Fruit fly (Drosophila melanogaster) whole organism, embryonic: ENCODE measurements around the gene Grip91.

Source experiments
- B-H1 ChIP-seq: fragments of 200-800 bp; sonication (Bioruptor generic); IDR thresholded peaks from 3 replicates; pipeline ENCODE4 v1.3.6; 2022; ENCODE audit warnings: missing biosample characterization, missing genetic modification characterization
- CG10565 ChIP-seq: fragments of 200-800 bp; sonication (Bioruptor generic); optimal IDR thresholded peaks from 3 replicates; lab custom pipeline; 2016; ENCODE audit warnings: missing biosample characterization, mild to moderate bottlenecking, missing genetic modification characterization
- CG11504 ChIP-seq: fragments of 200-800 bp; sonication (Bioruptor generic); optimal IDR thresholded peaks from 3 replicates; lab custom pipeline; 2019; ENCODE audit warnings: missing biosample characterization, mild to moderate bottlenecking, missing genetic modification characterization, moderate library complexity
- CG12071 ChIP-seq: fragments of 200-800 bp; sonication (Bioruptor generic); optimal IDR thresholded peaks from 3 replicates; lab custom pipeline; 2018; ENCODE audit warnings: missing biosample characterization, mild to moderate bottlenecking, missing genetic modification characterization
- CG13424 ChIP-seq: fragments of 200-800 bp; sonication (Bioruptor generic); optimal IDR thresholded peaks from 2 replicates; lab custom pipeline; 2019; ENCODE audit warnings: missing biosample characterization, mild to moderate bottlenecking, missing genetic modification characterization, moderate library complexity
- CG13775 ChIP-seq: fragments of 200-800 bp; sonication (Bioruptor generic); optimal IDR thresholded peaks from 3 replicates; lab custom pipeline; 2017; ENCODE audit warnings: missing biosample characterization, mild to moderate bottlenecking, missing genetic modification characterization
- CG14441 ChIP-seq: fragments of 200-800 bp; sonication (Bioruptor generic); IDR thresholded peaks from 2 replicates; pipeline ENCODE4 v1.3.6; 2022; ENCODE audit warnings: missing biosample characterization, missing genetic modification characterization
- CG14710 ChIP-seq: fragments of 200-800 bp; sonication (Bioruptor generic); optimal IDR thresholded peaks from 3 replicates; lab custom pipeline; 2019; ENCODE audit warnings: missing biosample characterization, mild to moderate bottlenecking, missing genetic modification characterization, moderate library complexity
- CG2678 ChIP-seq: fragments of 200-800 bp; sonication (Bioruptor generic); optimal IDR thresholded peaks from 3 replicates; lab custom pipeline; 2019; ENCODE audit warnings: missing biosample characterization, mild to moderate bottlenecking, missing genetic modification characterization, moderate library complexity
- CG2875 ChIP-seq: fragments of 200-800 bp; sonication (Bioruptor generic); optimal IDR thresholded peaks from 2 replicates; lab custom pipeline; 2017; ENCODE audit warnings: missing biosample characterization, mild to moderate bottlenecking, missing genetic modification characterization, missing genetic modification reagents
- CG33557 ChIP-seq: fragments of 200-800 bp; sonication (Bioruptor generic); optimal IDR thresholded peaks from 2 replicates; lab custom pipeline; 2019; ENCODE audit warnings: missing biosample characterization, mild to moderate bottlenecking, missing genetic modification characterization, moderate library complexity
- CG34376 ChIP-seq: fragments of 200-800 bp; sonication (Bioruptor generic); optimal IDR thresholded peaks from 2 replicates; lab custom pipeline; 2018; ENCODE audit warnings: missing biosample characterization, mild to moderate bottlenecking, missing genetic modification characterization
- CG6683 ChIP-seq: fragments of 200-800 bp; sonication (Bioruptor generic); optimal IDR thresholded peaks from 2 replicates; lab custom pipeline; 2017; ENCODE audit warnings: missing biosample characterization, mild to moderate bottlenecking, missing genetic modification characterization, missing genetic modification reagents
- CG6791 ChIP-seq: fragments of 200-800 bp; sonication (Bioruptor generic); IDR thresholded peaks from 3 replicates; pipeline ENCODE4 v1.3.6; 2022; ENCODE audit warnings: missing biosample characterization, missing genetic modification characterization; ENCODE audit not compliant: partially characterized antibody
- CG7357 ChIP-seq: fragments of 200-800 bp; sonication (Bioruptor generic); IDR thresholded peaks from 3 replicates; pipeline ENCODE4 v1.3.6; 2022; ENCODE audit warnings: missing biosample characterization, missing genetic modification characterization
- CG8290 ChIP-seq, 3 experiments: fragments of 200-800 bp; sonication (Bioruptor generic); optimal IDR thresholded peaks; 2 replicates each; lab custom pipeline; 2016 to 2019; ENCODE audit warnings: missing biosample characterization in 3 of 3, missing genetic modification characterization in 3 of 3, mild to moderate bottlenecking in 2 of 3, moderate library complexity in 1 of 3
- CG8924 ChIP-seq: fragments of 200-800 bp; optimal IDR thresholded peaks from 3 replicates; lab custom pipeline; 2019; ENCODE audit warnings: missing biosample characterization, mild to moderate bottlenecking, missing genetic modification characterization, moderate library complexity
- CG9727 ChIP-seq: fragments of 200-800 bp; sonication (Bioruptor generic); optimal IDR thresholded peaks from 3 replicates; lab custom pipeline; 2017; ENCODE audit warnings: missing biosample characterization, mild to moderate bottlenecking, missing genetic modification characterization
- Chrac-16 ChIP-seq: fragments of 200-800 bp; sonication (Bioruptor generic); optimal IDR thresholded peaks from 3 replicates; lab custom pipeline; 2016; ENCODE audit warnings: missing biosample characterization, missing genetic modification characterization
- Drgx ChIP-seq: fragments of 200-800 bp; sonication (Bioruptor generic); IDR thresholded peaks from 2 replicates; pipeline ENCODE4 v1.3.6; 2022; ENCODE audit warnings: missing biosample characterization, missing genetic modification characterization
- H15 ChIP-seq: fragments of 200-800 bp; sonication (Bioruptor generic); IDR thresholded peaks from 3 replicates; pipeline ENCODE4 v1.3.6; 2022; ENCODE audit warnings: missing biosample characterization, missing genetic modification characterization
- HLH4C ChIP-seq: fragments of 200-800 bp; sonication (Bioruptor generic); IDR thresholded peaks from 3 replicates; pipeline ENCODE4 v1.3.6; 2022; ENCODE audit warnings: missing biosample characterization, missing genetic modification characterization; ENCODE audit not compliant: partially characterized antibody
- Mad ChIP-seq: fragments of 200-800 bp; sonication (Bioruptor generic); optimal IDR thresholded peaks from 2 replicates; lab custom pipeline; 2016; ENCODE audit warnings: missing biosample characterization, missing genetic modification characterization
- Sin3A ChIP-seq: fragments of >200 bp; optimal IDR thresholded peaks from 2 replicates; lab custom pipeline; 2018
- Six4 ChIP-seq: fragments of 200-800 bp; sonication (Bioruptor generic); optimal IDR thresholded peaks from 2 replicates; lab custom pipeline; 2016; ENCODE audit warnings: missing biosample characterization, missing genetic modification characterization
- amos ChIP-seq: fragments of 200-800 bp; sonication (Bioruptor generic); IDR thresholded peaks from 2 replicates; pipeline ENCODE4 v1.3.6; 2022; ENCODE audit warnings: missing biosample characterization, missing genetic modification characterization; ENCODE audit not compliant: partially characterized antibody
- aop ChIP-seq: fragments of 200-800 bp; sonication (Bioruptor generic); IDR thresholded peaks from 2 replicates; pipeline ENCODE4 v1.3.6; 2022; ENCODE audit warnings: missing biosample characterization, missing genetic modification characterization
- ash1 ChIP-seq: fragments of 200-800 bp; sonication (Bioruptor generic); optimal IDR thresholded peaks from 2 replicates; lab custom pipeline; 2018; ENCODE audit warnings: missing biosample characterization, mild to moderate bottlenecking, missing genetic modification characterization
- bigmax ChIP-seq: fragments of 200-800 bp; sonication (Bioruptor generic); optimal IDR thresholded peaks from 2 replicates; lab custom pipeline; 2018; ENCODE audit warnings: missing biosample characterization, mild to moderate bottlenecking, missing genetic modification characterization
- cad ChIP-seq: fragments of >200 bp; optimal IDR thresholded peaks from 2 replicates; lab custom pipeline; 2017; ENCODE audit warnings: missing biosample characterization, missing genetic modification characterization
- cato ChIP-seq: fragments of 200-800 bp; sonication (Bioruptor generic); optimal IDR thresholded peaks from 2 replicates; lab custom pipeline; 2016; ENCODE audit warnings: missing biosample characterization, missing genetic modification characterization, borderline replicate concordance
- chm ChIP-seq: fragments of 200-800 bp; sonication (Bioruptor generic); IDR thresholded peaks from 2 replicates; pipeline ENCODE4 v1.3.6; 2022; ENCODE audit warnings: missing biosample characterization, missing genetic modification characterization
- ci ChIP-seq: fragments of 200-800 bp; sonication (Bioruptor generic); IDR thresholded peaks from 3 replicates; pipeline ENCODE4 v1.3.6; 2022; ENCODE audit warnings: missing biosample characterization, missing genetic modification characterization
- da ChIP-seq: fragments of 200-800 bp; sonication (Bioruptor generic); optimal IDR thresholded peaks from 2 replicates; lab custom pipeline; 2016; ENCODE audit warnings: missing biosample characterization, missing genetic modification characterization
- ems ChIP-seq: fragments of 200-800 bp; sonication (Bioruptor generic); optimal IDR thresholded peaks from 3 replicates; lab custom pipeline; 2016; ENCODE audit warnings: missing biosample characterization, missing genetic modification characterization
- esg ChIP-seq: fragments of 200-800 bp; sonication (Bioruptor generic); conservative IDR thresholded peaks from 2 replicates; pipeline ENCODE4 v1.3.6; 2022; ENCODE audit warnings: missing biosample characterization, missing genetic modification characterization
- hth ChIP-seq: fragments of >200 bp; optimal IDR thresholded peaks from 2 replicates; lab custom pipeline; 2017; ENCODE audit warnings: inconsistent platforms
- insv ChIP-seq, 2 experiments: fragments of 200-800 bp; sonication (Bioruptor generic); optimal IDR thresholded peaks; 3 replicates each; lab custom pipeline; 2016 to 2018; ENCODE audit warnings: missing biosample characterization in 2 of 2, missing genetic modification characterization in 2 of 2
- klu ChIP-seq: fragments of 200-800 bp; sonication (Bioruptor generic); IDR thresholded peaks from 2 replicates; pipeline ENCODE4 v1.3.6; 2022; ENCODE audit warnings: missing biosample characterization, missing genetic modification characterization
- nom ChIP-seq: fragments of 200-800 bp; sonication (Bioruptor generic); optimal IDR thresholded peaks from 2 replicates; lab custom pipeline; 2017; ENCODE audit warnings: missing biosample characterization, missing genetic modification characterization, mild to moderate bottlenecking, moderate library complexity, missing genetic modification reagents
- odd ChIP-seq: fragments of 200-800 bp; sonication (Bioruptor generic); optimal IDR thresholded peaks from 2 replicates; lab custom pipeline; 2017; ENCODE audit warnings: missing biosample characterization, mild to moderate bottlenecking, missing genetic modification characterization
- pan ChIP-seq, 4 experiments: fragments of >200 bp in 3 of 4; fragments of 200-800 bp in 1 of 4; sonication (Bioruptor generic) in 1 of 4; optimal IDR thresholded peaks in 3 of 4; IDR thresholded peaks in 1 of 4; 2 replicates each; pipeline versions ENCODE4 v1.3.6 to Lab custom; 2017 to 2022; ENCODE audit warnings: missing biosample characterization in 2 of 4, missing genetic modification characterization in 2 of 4, mixed read lengths in 1 of 4
- shn ChIP-seq: fragments of 200-800 bp; sonication (Bioruptor generic); optimal IDR thresholded peaks from 3 replicates; lab custom pipeline; 2016; ENCODE audit warnings: missing biosample characterization, missing genetic modification characterization
- slp2 ChIP-seq: fragments of 200-800 bp; sonication (Bioruptor generic); optimal IDR thresholded peaks from 2 replicates; lab custom pipeline; 2016; ENCODE audit warnings: missing biosample characterization, missing genetic modification characterization
- sug ChIP-seq: fragments of 200-800 bp; optimal IDR thresholded peaks from 2 replicates; lab custom pipeline; 2019; ENCODE audit warnings: missing biosample characterization, mild to moderate bottlenecking, missing genetic modification characterization, moderate library complexity
- tap ChIP-seq: fragments of 200-800 bp; optimal IDR thresholded peaks from 3 replicates; lab custom pipeline; 2019; ENCODE audit warnings: missing biosample characterization, mild to moderate bottlenecking, missing genetic modification characterization, moderate library complexity
- tx ChIP-seq: fragments of 200-800 bp; sonication (Bioruptor generic); optimal IDR thresholded peaks from 2 replicates; lab custom pipeline; 2016; ENCODE audit warnings: missing biosample characterization, missing genetic modification characterization
- zfh2 ChIP-seq: fragments of 200-800 bp; sonication (Bioruptor generic); optimal IDR thresholded peaks from 2 replicates; lab custom pipeline; 2016; ENCODE audit warnings: missing biosample characterization, missing genetic modification characterization

Grip91 gene

DNA sequence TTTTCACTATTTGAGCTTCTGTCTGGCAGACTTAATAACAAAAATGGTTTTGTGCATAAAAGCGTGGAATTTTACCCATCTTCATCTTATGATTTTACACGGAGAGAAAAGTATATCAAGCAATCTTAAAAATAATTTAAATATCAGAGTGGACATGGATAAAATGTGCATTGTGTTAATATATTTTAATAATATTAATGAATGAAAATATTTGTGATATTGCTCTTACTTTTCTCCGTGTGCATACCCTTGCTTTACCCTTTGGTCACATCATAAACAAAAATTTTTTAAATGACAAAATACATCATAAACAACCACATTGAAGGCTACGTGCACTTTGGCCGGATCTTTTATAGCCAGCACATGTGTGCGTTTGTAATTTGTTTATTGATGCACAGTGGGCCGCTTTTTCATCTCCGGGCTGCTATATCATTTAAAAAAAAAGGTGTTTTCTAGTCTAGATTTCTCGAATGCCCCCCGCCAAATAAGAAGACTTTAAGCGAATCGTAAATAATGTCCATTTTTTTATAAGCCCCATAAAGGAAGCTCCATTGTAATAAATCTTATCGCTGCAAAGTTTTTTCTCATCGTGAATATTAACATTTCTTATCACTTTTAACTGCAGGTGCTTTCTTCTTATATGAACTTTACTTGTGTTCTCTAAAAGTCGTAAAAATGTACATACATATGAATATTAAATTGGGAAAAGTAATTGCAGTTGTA lies 20.1 kb upstream of the Grip91 start (continued):
- TF ChIP-seq tap (tag; lab: Kevin White, UChicago) (peak; percentile 55), CG11504 (tag; lab: Kevin White, UChicago) (peak; percentile 74), B-H1 (GFP tag; lab: Robert Waterston, UW) (peak; percentile 44; the same call in 1 of the 3 replicates), CG10565 (GFP tag; lab: Kevin White, UChicago) (no peak), CG34376 (GFP tag; lab: Kevin White, UChicago) (no peak), sug (peak; percentile 23), CG12071 (GFP tag; lab: Kevin White, UChicago) (no peak), shn (peak; percentile 8), CG8924 (peak; percentile 56), CG33557 (GFP tag; lab: Kevin White, UChicago) (no peak), CG2875 (GFP tag; lab: Kevin White, UChicago) (peak; percentile 44), tx (no peak), Six4 (no peak), CG6791 (GFP tag; lab: Robert Waterston, UW) (no peak), CG6683 (peak; percentile 9), CG14441 (GFP tag; lab: Robert Waterston, UW) (peak; percentile 57), nom (GFP tag; lab: Kevin White, UChicago) (no peak), Drgx (GFP tag; lab: Robert Waterston, UW) (peak; percentile 69), CG9727 (GFP tag; lab: Kevin White, UChicago) (peak; percentile 27), HLH4C (GFP tag; lab: Robert Waterston, UW) (0 out of 3 replicates have a peak, but pooled peaks have one; percentile 12), slp2 (no peak), CG13775 (GFP tag; lab: Kevin White, UChicago) (peak; percentile 27), Chrac-16 (peak; percentile 15), CG8290 (GFP tag; optimal IDR thresholded peaks at IDR 0.05; lab: Kevin White, UChicago) (no peak), CG8290 (tag; optimal IDR thresholded peaks at IDR 0.05; lab: Kevin White, UChicago) (peak in 1 of 2 experiments; percentile 30), CG13424 (tag; lab: Kevin White, UChicago) (peak; percentile 60), ci (GFP tag; lab: Robert Waterston, UW) (peak; percentile 75)

DNA sequence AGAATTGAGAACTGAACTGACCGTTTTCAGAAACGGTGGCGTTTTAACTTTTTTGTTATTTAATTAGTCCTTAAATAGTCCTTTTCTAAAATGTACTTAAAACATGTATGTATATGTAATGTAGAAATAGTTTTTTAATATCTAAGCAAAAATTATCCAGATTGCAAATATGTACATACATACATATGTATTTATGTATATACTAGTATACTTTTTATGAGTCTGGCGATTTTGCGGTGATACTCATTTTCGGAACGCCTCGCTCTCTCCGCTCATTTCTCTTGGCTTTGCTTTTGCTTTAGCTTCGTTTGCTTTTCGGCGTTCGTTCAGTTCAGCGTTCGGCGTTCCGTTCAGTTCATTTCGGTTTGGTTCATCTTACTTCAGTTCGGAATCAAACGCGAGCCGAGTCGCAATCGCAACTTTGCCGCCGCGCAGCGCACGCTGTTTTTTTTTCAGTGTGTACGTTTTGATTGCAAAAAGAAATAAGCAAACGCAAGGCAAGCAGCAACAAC lies 17.9 kb upstream of the Grip91 start, which contains the start of gene rdgB:
TSS of gene rdgB (plus strand) at position 381 of the 512 bp plus-strand sequence.
- TF ChIP-seq CG7357 (GFP tag; lab: Robert Waterston, UW), result peak; percentile 60; the same call in 2 of the 3 replicates
- peak; percentile 62 for TF ChIP-seq Mad (GFP tag; lab: Kevin White, UChicago)
- TF ChIP-seq hth, result no peak
- TF ChIP-seq insv (GFP tag; optimal IDR thresholded peaks at IDR 0.05; lab: Kevin White, UChicago), result peak in 1 of 2 experiments; percentile 39
- TF ChIP-seq pan (optimal IDR thresholded peaks at IDR 0.05; lab: Kevin White, UChicago), result no peak
- TF ChIP-seq pan (GFP tag; optimal IDR thresholded peaks at IDR 0.05 in 1 of 2, IDR thresholded peaks at IDR 0.05 in 1 of 2), result peak in 1 of 2 experiments; percentile 66
- peak; percentile 62; the same call in 1 of the 2 replicates for TF ChIP-seq klu (GFP tag; lab: Robert Waterston, UW)
- TF ChIP-seq aop (GFP tag; lab: Robert Waterston, UW), result no peak
- TF ChIP-seq bigmax (GFP tag; lab: Kevin White, UChicago), result no peak
- TF ChIP-seq ash1, result no peak
- peak; percentile 70 for TF ChIP-seq CG14710 (tag; lab: Kevin White, UChicago)
- peak; percentile 56 for TF ChIP-seq chm (GFP tag; lab: Robert Waterston, UW)
- TF ChIP-seq Sin3A (lab: Kevin White, UChicago), result no peak
- peak; percentile 20 for TF ChIP-seq cato (GFP tag; lab: Kevin White, UChicago)
- no peak for TF ChIP-seq da (GFP tag; lab: Kevin White, UChicago)
- TF ChIP-seq ems, result peak; percentile 21
- TF ChIP-seq amos (GFP tag; lab: Robert Waterston, UW), result peak; percentile 22; the same call in 1 of the 2 replicates
- TF ChIP-seq cad (GFP tag; lab: Kevin White, UChicago), result no peak
- TF ChIP-seq CG2678 (tag; lab: Kevin White, UChicago), result peak; percentile 89
- peak; percentile 43 for TF ChIP-seq CG33557 (GFP tag; lab: Kevin White, UChicago)
- 0 out of 2 replicates have a peak, but pooled peaks have one; percentile 44 for TF ChIP-seq esg (GFP tag; lab: Robert Waterston, UW)
- 0 out of 3 replicates have a peak, but pooled peaks have one; percentile 40 for TF ChIP-seq H15 (GFP tag; lab: Robert Waterston, UW)
- peak; percentile 58 for TF ChIP-seq zfh2 (GFP tag; lab: Kevin White, UChicago)
- TF ChIP-seq odd (GFP tag; lab: Kevin White, UChicago), result peak; percentile 72
